Worm (Caenorhabditis elegans): ENCODE results near the gene rps-12.

rps-12 gene

ce11 chrIII:5634509-5634908, 44.6 kb upstream of the rps-12 start:
- TF ChIP-seq unc-55 (GFP tag; optimal IDR thresholded peaks at IDR 0.05) (peak; percentile 11), F13H6.1 (tag; optimal IDR thresholded peaks at IDR 0.05) (no peak), C34F6.9 (tag; optimal IDR thresholded peaks at IDR 0.05) (peak; percentile 2), lsy-2 (tag; optimal IDR thresholded peaks at IDR 0.05) (peak in 1 of 2 experiments; percentile 29)

- TF ChIP-seq crh-2 (tag; optimal IDR thresholded peaks at IDR 0.05) (no peak), lin-11 (tag; optimal IDR thresholded peaks at IDR 0.05) (no peak), F13H6.1 (tag; optimal IDR thresholded peaks at IDR 0.05) (no peak), nhr-25 (tag; optimal IDR thresholded peaks at IDR 0.05) (no peak), unc-55 (GFP tag; optimal IDR thresholded peaks at IDR 0.05) (no peak), skn-1 (tag; optimal IDR thresholded peaks at IDR 0.05) (no peak), sma-3 (GFP tag; optimal IDR thresholded peaks at IDR 0.05) (no peak), blmp-1 (tag; optimal IDR thresholded peaks at IDR 0.05; ENCODE audit: insufficient read depth) (no peak), peb-1 (tag; optimal IDR thresholded peaks at IDR 0.05) (no peak), snpc-4 (tag; optimal IDR thresholded peaks at IDR 0.05) (no peak), lin-13 (GFP tag; optimal IDR thresholded peaks at IDR 0.05) (no peak), mdl-1 (tag; optimal IDR thresholded peaks at IDR 0.05) (no peak), ztf-11 (tag; optimal IDR thresholded peaks at IDR 0.05) (no peak), nhr-23 (tag; optimal IDR thresholded peaks at IDR 0.05) (no peak), lin-39 (tag; optimal IDR thresholded peaks at IDR 0.05) (no peak), nhr-21 (tag; optimal IDR thresholded peaks at IDR 0.05) (no peak), ZK546.5 (tag; optimal IDR thresholded peaks at IDR 0.05) (no peak)
Observed at ce11 chrIII:5635179-5635578, 43.9 kb upstream of the rps-12 start, which contains the start of gene ckk-1. ckk-1 (plus strand) TSS chrIII:5635479.

- TF ChIP-seq snpc-4 (tag; optimal IDR thresholded peaks at IDR 0.05): peak; percentile 34
Observed at ce11 chrIII:5637297-5637876, 41.7 kb upstream of the rps-12 start.

ce11 chrIII:5639893-5640292, 39.2 kb upstream of the rps-12 start:
- TF ChIP-seq lin-11 (tag; optimal IDR thresholded peaks at IDR 0.05) (peak; percentile 39), snpc-4 (tag; optimal IDR thresholded peaks at IDR 0.05) (peak; percentile 10), elt-3 (tag; optimal IDR thresholded peaks at IDR 0.05) (no peak), ztf-4 (tag; optimal IDR thresholded peaks at IDR 0.05) (peak; percentile 14), lsy-2 (tag; optimal IDR thresholded peaks at IDR 0.05) (peak in 1 of 2 experiments; percentile 72), peb-1 (tag; optimal IDR thresholded peaks at IDR 0.05) (no peak), unc-55 (GFP tag; optimal IDR thresholded peaks at IDR 0.05) (peak; percentile 63), F13H6.1 (tag; optimal IDR thresholded peaks at IDR 0.05) (peak; percentile 11), C34F6.9 (tag; optimal IDR thresholded peaks at IDR 0.05) (peak; percentile 86), fos-1 (tag; optimal IDR thresholded peaks at IDR 0.05) (peak; percentile 2), nhr-25 (tag; optimal IDR thresholded peaks at IDR 0.05) (no peak), sma-9 (GFP tag; optimal IDR thresholded peaks at IDR 0.05) (peak; percentile 28), sma-9 (tag; optimal IDR thresholded peaks at IDR 0.05) (no peak), mab-5 (tag; optimal IDR thresholded peaks at IDR 0.05) (no peak), nhr-129 (tag; optimal IDR thresholded peaks at IDR 0.05) (peak; percentile 74), crh-2 (tag; optimal IDR thresholded peaks at IDR 0.05) (peak; percentile 43), mdl-1 (tag; optimal IDR thresholded peaks at IDR 0.05) (peak in 1 of 2 experiments; percentile 11), ceh-82 (tag; optimal IDR thresholded peaks at IDR 0.05) (peak; percentile 48), nhr-6 (tag; optimal IDR thresholded peaks at IDR 0.05) (peak; percentile 29), lin-13 (GFP tag; optimal IDR thresholded peaks at IDR 0.05) (peak; percentile 8), zag-1 (tag; optimal IDR thresholded peaks at IDR 0.05) (peak; percentile 53)

DNA sequence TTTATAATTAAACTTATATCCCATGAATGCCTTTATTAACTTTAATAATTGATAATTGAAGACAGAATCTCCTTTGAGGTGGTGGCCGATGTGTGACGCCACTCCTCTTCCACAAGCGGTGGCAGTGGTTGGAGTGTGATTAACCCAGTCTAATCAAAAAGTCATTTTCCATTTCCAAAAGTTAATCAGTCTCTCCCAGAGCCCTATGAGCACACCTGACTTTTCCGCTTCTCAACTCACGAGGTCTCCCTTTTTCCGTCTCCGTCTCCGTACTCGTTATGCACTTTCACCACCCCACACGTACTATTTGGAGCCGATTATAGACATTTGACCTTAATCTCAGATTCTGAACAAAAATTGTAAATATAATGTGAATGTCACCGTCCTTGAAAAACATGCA, 36.4 kb upstream of the rps-12 start:
- no peak for TF ChIP-seq crh-2 (tag; optimal IDR thresholded peaks at IDR 0.05)
- no peak for TF ChIP-seq sma-3 (GFP tag; optimal IDR thresholded peaks at IDR 0.05)
- TF ChIP-seq ZK546.5 (tag; optimal IDR thresholded peaks at IDR 0.05): no peak
- TF ChIP-seq dmd-4 (tag; optimal IDR thresholded peaks at IDR 0.05): no peak
- TF ChIP-seq C34F6.9 (tag; optimal IDR thresholded peaks at IDR 0.05): peak; percentile 30
- TF ChIP-seq R02D3.7 (tag; optimal IDR thresholded peaks at IDR 0.05): no peak
- no peak for TF ChIP-seq elt-3 (tag; optimal IDR thresholded peaks at IDR 0.05)
- TF ChIP-seq lin-11 (tag; optimal IDR thresholded peaks at IDR 0.05): peak; percentile 5
- TF ChIP-seq ama-1 (optimal IDR thresholded peaks at IDR 0.05): no peak
- TF ChIP-seq nhr-25 (tag; optimal IDR thresholded peaks at IDR 0.05): no peak
